Worm (Caenorhabditis elegans): Measurements from ENCODE around the gene hpo-31.

DNA sequence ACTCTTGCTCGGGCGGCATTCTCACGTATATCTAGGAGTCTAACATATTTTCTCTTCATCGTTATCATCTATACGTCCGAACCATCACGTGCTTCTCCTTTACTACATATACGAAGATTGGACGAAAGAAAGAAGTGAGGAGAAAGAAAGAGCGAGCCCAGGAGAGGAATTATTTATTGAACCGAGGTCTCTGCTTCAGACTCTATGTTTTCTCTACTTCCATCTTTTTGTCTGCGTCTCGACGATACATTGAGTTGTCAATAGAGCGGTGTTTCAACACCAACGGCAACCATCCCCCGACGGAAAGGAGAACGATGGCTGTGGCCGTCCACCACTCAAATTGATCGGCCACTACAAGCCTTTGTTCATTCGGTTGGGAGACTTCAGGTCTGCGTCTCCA, 33.5 kb upstream of the hpo-31 start:
- TF ChIP-seq lin-11 (tag; optimal IDR thresholded peaks at IDR 0.05) (no peak), gmeb-2 (tag; optimal IDR thresholded peaks at IDR 0.05) (no peak), nhr-11 (tag; optimal IDR thresholded peaks at IDR 0.05) (no peak), fkh-6 (tag; optimal IDR thresholded peaks at IDR 0.05) (no peak), rnt-1 (tag; optimal IDR thresholded peaks at IDR 0.05) (peak; percentile 76), pha-4 (tag; optimal IDR thresholded peaks at IDR 0.05) (no peak), che-1 (tag; optimal IDR thresholded peaks at IDR 0.05) (no peak), odd-2 (tag; optimal IDR thresholded peaks at IDR 0.05) (no peak), pag-3 (tag; optimal IDR thresholded peaks at IDR 0.05; ENCODE audit: borderline replicate concordance) (no peak), ceh-18 (tag; optimal IDR thresholded peaks at IDR 0.05) (peak; percentile 85)
